Worm (Caenorhabditis elegans) whole organism, L4 larva: Measurements from ENCODE around the gene tdo-2.
A peak's percentile ranks its signal among the peaks of the same experiment; 100 is the strongest.

Experiments
- F37D6.2 ChIP-seq: sonication (generic microtip); optimal IDR thresholded peaks from 2 replicates; lab custom pipeline; 2016; ENCODE audit warnings: mild to moderate bottlenecking, missing genetic modification characterization, missing compliant biosample characterization
- F49E8.2 ChIP-seq: sonication (generic microtip); optimal IDR thresholded peaks from 2 replicates; lab custom pipeline; 2016; ENCODE audit warnings: missing compliant biosample characterization, mild to moderate bottlenecking, missing genetic modification characterization, borderline replicate concordance
- T26A8.4 ChIP-seq: fragments of 200-800 bp; sonication (Bioruptor generic); IDR thresholded peaks from 2 replicates; pipeline ENCODE4 v1.3.6; 2022; ENCODE audit warnings: missing genetic modification characterization, missing compliant biosample characterization
- Y105C5A.15 ChIP-seq: fragments of 200-800 bp; sonication (Bioruptor generic); IDR thresholded peaks from 2 replicates; pipeline ENCODE4 v1.3.6; 2022; ENCODE audit warnings: missing genetic modification characterization, missing compliant biosample characterization
- Y48G9A.11 ChIP-seq: fragments of 200-800 bp; sonication (Bioruptor generic); IDR thresholded peaks from 2 replicates; pipeline ENCODE4 v1.3.6; 2022; ENCODE audit warnings: missing genetic modification reagents, missing genetic modification characterization, missing compliant biosample characterization
- aha-1 ChIP-seq: fragments of 150-350 bp; peaks from one replicate; lab custom pipeline; 2014; ENCODE audit warnings: missing biosample characterization, missing genetic modification characterization
- ama-1 ChIP-seq: fragments of 150-350 bp; optimal IDR thresholded peaks from 2 replicates; lab custom pipeline; 2014; ENCODE audit warnings: inconsistent platforms, mixed read lengths
- ceh-62 ChIP-seq: sonication (generic microtip); optimal IDR thresholded peaks from 2 replicates; lab custom pipeline; 2017; ENCODE audit warnings: missing biosample characterization, missing genetic modification characterization
- ceh-82 ChIP-seq: sonication (generic microtip); optimal IDR thresholded peaks from 2 replicates; lab custom pipeline; 2017; ENCODE audit warnings: missing biosample characterization, missing genetic modification characterization
- daf-16 ChIP-seq, 3 experiments: sonication (generic microtip); optimal IDR thresholded peaks; 2 replicates each; lab custom pipeline; 2016 to 2017; ENCODE audit warnings: missing genetic modification characterization in 3 of 3, missing genetic modification reagents in 3 of 3, mild to moderate bottlenecking in 2 of 3, missing compliant biosample characterization in 2 of 3, missing biosample characterization in 1 of 3, moderate library complexity in 1 of 3
- dmd-6 ChIP-seq: fragments of 200-800 bp; sonication (Bioruptor generic); IDR thresholded peaks from 2 replicates; pipeline ENCODE4 v1.3.6; 2022; ENCODE audit warnings: missing genetic modification reagents, missing genetic modification characterization, missing compliant biosample characterization
- dpl-1 ChIP-seq: fragments of 150-350 bp; optimal IDR thresholded peaks from 2 replicates; lab custom pipeline; 2014; ENCODE audit warnings: missing biosample characterization, missing genetic modification reagents, missing genetic modification characterization
- egl-27 ChIP-seq: sonication (generic microtip); optimal IDR thresholded peaks from 3 replicates; lab custom pipeline; 2017; ENCODE audit warnings: missing biosample characterization, missing genetic modification reagents, missing genetic modification characterization
- hlh-11 ChIP-seq: fragments of 200-800 bp; sonication (Bioruptor generic); optimal IDR thresholded peaks from 2 replicates; lab custom pipeline; 2018; ENCODE audit warnings: mild to moderate bottlenecking, missing genetic modification characterization, missing compliant biosample characterization
- hlh-30 ChIP-seq: sonication (generic microtip); optimal IDR thresholded peaks from 2 replicates; lab custom pipeline; 2017; ENCODE audit warnings: antibody characterized with exemption, mild to moderate bottlenecking, missing genetic modification characterization, missing compliant biosample characterization; ENCODE audit not compliant: insufficient read depth
- hmg-1.1 ChIP-seq: fragments of 200-800 bp; sonication (Bioruptor generic); IDR thresholded peaks from 2 replicates; pipeline ENCODE4 v1.3.6; 2022; ENCODE audit warnings: missing genetic modification reagents, missing genetic modification characterization, missing compliant biosample characterization
- jun-1 ChIP-seq: fragments of 150-350 bp; optimal IDR thresholded peaks from 2 replicates; lab custom pipeline; 2014; ENCODE audit warnings: missing biosample characterization, missing genetic modification reagents, missing genetic modification characterization
- lin-15B ChIP-seq: fragments of 150-350 bp; sonication (generic microtip); optimal IDR thresholded peaks from 3 replicates; lab custom pipeline; 2014; ENCODE audit warnings: missing biosample characterization, missing genetic modification characterization
- lir-3 ChIP-seq: sonication (generic microtip); optimal IDR thresholded peaks from 2 replicates; lab custom pipeline; 2016; ENCODE audit warnings: mild to moderate bottlenecking, missing genetic modification characterization, missing compliant biosample characterization
- lsy-2 ChIP-seq, 2 experiments: fragments of 150-350 bp in 1 of 2; sonication (generic microtip) in 1 of 2; optimal IDR thresholded peaks; 2 replicates each; lab custom pipeline; 2014 to 2017; ENCODE audit warnings: missing biosample characterization in 2 of 2, missing genetic modification characterization in 2 of 2
- madf-5 ChIP-seq, 2 experiments: fragments of 200-800 bp; sonication (Bioruptor generic); IDR thresholded peaks; 2 replicates each; pipeline ENCODE4 v1.3.6; 2022; ENCODE audit warnings: missing compliant biosample characterization in 2 of 2, missing genetic modification characterization in 2 of 2
- madf-9 ChIP-seq: fragments of 200-800 bp; sonication (Bioruptor generic); conservative IDR thresholded peaks from 2 replicates; pipeline ENCODE4 v1.3.6; 2022; ENCODE audit warnings: missing genetic modification reagents, missing genetic modification characterization, missing compliant biosample characterization
- mdl-1 ChIP-seq, 2 experiments: fragments of 150-350 bp in 1 of 2; sonication (generic microtip) in 1 of 2; optimal IDR thresholded peaks; 2 replicates each; lab custom pipeline; 2014 to 2017; ENCODE audit warnings: missing biosample characterization in 2 of 2, missing genetic modification characterization in 2 of 2
- mes-2 ChIP-seq: sonication (generic microtip); optimal IDR thresholded peaks from 2 replicates; lab custom pipeline; 2016; ENCODE audit warnings: missing genotype, mild to moderate bottlenecking, missing genetic modification characterization, missing compliant biosample characterization; ENCODE audit not compliant: poor library complexity, severe bottlenecking
- mxl-2 ChIP-seq: fragments of 200-800 bp; sonication (Bioruptor generic); conservative IDR thresholded peaks from 2 replicates; pipeline ENCODE4 v1.3.6; 2022; ENCODE audit warnings: missing genetic modification reagents, missing genetic modification characterization, missing compliant biosample characterization
- mxl-3 ChIP-seq: fragments of 200-800 bp; sonication (Bioruptor generic); optimal IDR thresholded peaks from 2 replicates; lab custom pipeline; 2018; ENCODE audit warnings: mild to moderate bottlenecking, missing genetic modification characterization, missing compliant biosample characterization
- nhr-102 ChIP-seq: sonication (generic microtip); optimal IDR thresholded peaks from 2 replicates; lab custom pipeline; 2016; ENCODE audit warnings: mild to moderate bottlenecking, missing genetic modification characterization, moderate library complexity, missing compliant biosample characterization
- nhr-111 ChIP-seq: fragments of 200-800 bp; sonication (Bioruptor generic); optimal IDR thresholded peaks from 2 replicates; lab custom pipeline; 2018; ENCODE audit warnings: mild to moderate bottlenecking, missing genetic modification characterization, missing compliant biosample characterization
- nhr-25 ChIP-seq: sonication (generic microtip); optimal IDR thresholded peaks from 2 replicates; lab custom pipeline; 2017; ENCODE audit warnings: missing genetic modification characterization, mild to moderate bottlenecking, missing compliant biosample characterization, antibody characterized with exemption, moderate library complexity, borderline replicate concordance; ENCODE audit not compliant: insufficient read depth
- nhr-28 ChIP-seq: fragments of 150-350 bp; optimal IDR thresholded peaks from 2 replicates; lab custom pipeline; 2014; ENCODE audit warnings: missing biosample characterization, missing genetic modification characterization
- nhr-77 ChIP-seq: fragments of 150-350 bp; optimal IDR thresholded peaks from 2 replicates; lab custom pipeline; 2014; ENCODE audit warnings: missing biosample characterization, missing genetic modification characterization
- pqm-1 ChIP-seq: sonication (generic microtip); optimal IDR thresholded peaks from 2 replicates; lab custom pipeline; 2017; ENCODE audit warnings: missing biosample characterization, missing genetic modification characterization
- rbr-2 ChIP-seq: sonication (generic microtip); optimal IDR thresholded peaks from 2 replicates; lab custom pipeline; 2016; ENCODE audit warnings: missing genotype, missing genetic modification characterization, missing compliant biosample characterization
- saeg-2 ChIP-seq: fragments of 200-800 bp; sonication (Bioruptor generic); IDR thresholded peaks from 2 replicates; pipeline ENCODE4 v1.3.6; 2022; ENCODE audit warnings: missing genetic modification reagents, missing genetic modification characterization, missing compliant biosample characterization
- sdz-12 ChIP-seq: fragments of 200-800 bp; sonication (Bioruptor generic); optimal IDR thresholded peaks from 2 replicates; lab custom pipeline; 2018; ENCODE audit warnings: mild to moderate bottlenecking, missing genetic modification characterization, missing compliant biosample characterization
- snpc-1.2 ChIP-seq: fragments of 200-800 bp; sonication (Bioruptor generic); IDR thresholded peaks from 2 replicates; pipeline ENCODE4 v1.3.6; 2022; ENCODE audit warnings: missing genetic modification reagents, missing genetic modification characterization, missing compliant biosample characterization
- tra-1 ChIP-seq: fragments of 200-800 bp; sonication (Bioruptor generic); IDR thresholded peaks from 2 replicates; pipeline ENCODE4 v1.3.6; 2022; ENCODE audit warnings: missing genetic modification reagents, missing genetic modification characterization, missing compliant biosample characterization
- unc-130 ChIP-seq: sonication (generic microtip); optimal IDR thresholded peaks from 2 replicates; lab custom pipeline; 2016; ENCODE audit warnings: missing genetic modification reagents, missing genetic modification characterization, missing compliant biosample characterization
- unc-39 ChIP-seq: sonication (generic microtip); optimal IDR thresholded peaks from 2 replicates; lab custom pipeline; 2017; ENCODE audit warnings: missing biosample characterization, missing genetic modification characterization
- unc-62 ChIP-seq, 3 experiments: fragments of 150-350 bp in 1 of 3; sonication (generic microtip); optimal IDR thresholded peaks in 2 of 3; peaks in 1 of 3; 1 replicate in 1 of 3; 2 replicates in 2 of 3; lab custom pipeline; 2014 to 2017; ENCODE audit warnings: missing biosample characterization in 3 of 3, missing genetic modification characterization in 3 of 3, missing genetic modification reagents in 3 of 3, missing genotype in 1 of 3
- zag-1 ChIP-seq: fragments of 150-350 bp; optimal IDR thresholded peaks from 2 replicates; lab custom pipeline; 2014; ENCODE audit warnings: missing biosample characterization, missing genetic modification characterization

Gene tdo-2

DNA sequence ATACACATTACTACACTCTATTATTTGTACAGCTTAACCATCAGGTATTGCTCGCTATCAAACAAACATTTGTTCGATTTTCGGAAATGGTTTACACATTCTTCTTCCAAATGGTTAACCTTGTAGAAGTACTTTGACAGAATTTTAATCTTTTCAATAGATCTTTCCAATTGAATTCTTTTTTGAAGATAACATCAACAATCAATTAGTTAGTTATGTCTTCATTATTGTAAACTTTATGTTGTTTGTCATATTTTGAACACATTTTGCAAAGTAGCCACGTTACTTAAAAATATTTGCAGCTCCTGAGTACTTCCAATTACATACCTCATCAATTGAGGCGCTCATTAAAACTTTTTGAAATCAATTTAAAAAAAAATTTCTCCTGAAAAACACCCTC, 45.6 kb upstream of the tdo-2 start:
- no peak for TF ChIP-seq ama-1
- TF ChIP-seq unc-62 (GFP tag; optimal IDR thresholded peaks at IDR 0.05 in 1 of 2; lab: Kevin White, UChicago), result peak in 1 of 2 experiments; percentile 10
- no peak for TF ChIP-seq unc-62 (tag; optimal IDR thresholded peaks at IDR 0.05; lab: Kevin White, UChicago)

DNA sequence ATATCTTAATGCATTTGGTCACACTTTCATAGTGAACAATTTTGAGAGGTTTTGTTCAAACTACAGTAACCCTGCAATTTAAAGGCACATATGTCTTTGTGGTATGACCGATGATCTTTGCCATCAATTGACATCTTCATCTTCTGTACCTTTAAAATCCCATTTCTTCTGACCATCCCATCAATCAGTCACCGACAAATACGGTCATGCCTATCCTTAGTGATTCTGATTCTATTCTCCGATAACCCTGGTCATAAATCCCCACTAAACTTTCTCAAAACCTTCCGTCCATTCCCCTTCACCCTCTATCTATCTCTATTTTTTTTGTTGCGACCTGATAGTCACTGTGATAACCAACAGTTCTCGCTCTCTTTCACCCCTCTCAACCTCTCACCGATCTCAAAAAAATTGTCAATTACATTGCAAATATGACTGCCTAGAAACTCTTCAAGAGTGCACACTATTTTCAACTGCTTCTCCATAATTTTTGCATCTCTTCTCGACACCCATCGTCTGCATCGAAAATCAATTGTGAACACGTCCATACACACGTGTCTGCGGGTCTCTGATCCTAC, 44.4 kb upstream of the tdo-2 start:
- no peak for TF ChIP-seq jun-1 (tag; lab: Kevin White, UChicago)
- no peak for TF ChIP-seq tra-1
- peak; percentile 41; the same call in 1 of the 2 replicates for TF ChIP-seq dmd-6 (GFP tag; lab: Robert Waterston, UW)
- TF ChIP-seq hlh-30 (tag; lab: Kevin White, UChicago), result peak; percentile 7
- peak; percentile 76 for TF ChIP-seq mxl-3 (GFP tag; lab: Kevin White, UChicago)
- TF ChIP-seq nhr-28 (tag; lab: Kevin White, UChicago), result peak; percentile 40
- peak; percentile 48 for TF ChIP-seq hlh-11
- TF ChIP-seq pqm-1 (tag; lab: Kevin White, UChicago), result peak; percentile 70
- TF ChIP-seq snpc-1.2 (GFP tag; lab: Robert Waterston, UW), result no peak
- peak in 1 of 2 experiments; percentile 63 for TF ChIP-seq unc-62 (GFP tag; optimal IDR thresholded peaks at IDR 0.05 in 1 of 2; lab: Kevin White, UChicago)
- TF ChIP-seq unc-62 (tag; optimal IDR thresholded peaks at IDR 0.05; lab: Kevin White, UChicago), result no peak

DNA sequence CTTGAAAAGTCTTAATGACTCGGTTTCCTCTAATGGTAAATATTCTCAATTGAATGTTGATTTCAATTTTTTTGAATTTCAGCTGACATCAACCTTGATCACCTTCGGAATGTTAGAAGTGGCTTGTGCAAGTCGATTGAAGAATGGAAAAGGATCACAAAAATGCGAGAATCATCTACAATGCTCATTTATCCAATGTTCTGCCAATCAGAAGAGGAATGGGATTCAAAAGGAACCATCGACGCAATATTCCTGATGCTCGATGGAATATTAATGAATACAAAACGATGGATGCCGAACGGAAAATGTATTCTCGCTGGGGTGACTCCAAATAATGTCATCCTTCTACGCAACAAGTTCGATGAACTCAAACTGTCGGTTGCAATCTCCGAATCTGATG, 41.8 kb upstream of the tdo-2 start:
- TF ChIP-seq aha-1 (tag; lab: Kevin White, UChicago) (peak; percentile 96), T26A8.4 (GFP tag; lab: Robert Waterston, UW) (no peak), saeg-2 (GFP tag; lab: Robert Waterston, UW) (no peak)

DNA sequence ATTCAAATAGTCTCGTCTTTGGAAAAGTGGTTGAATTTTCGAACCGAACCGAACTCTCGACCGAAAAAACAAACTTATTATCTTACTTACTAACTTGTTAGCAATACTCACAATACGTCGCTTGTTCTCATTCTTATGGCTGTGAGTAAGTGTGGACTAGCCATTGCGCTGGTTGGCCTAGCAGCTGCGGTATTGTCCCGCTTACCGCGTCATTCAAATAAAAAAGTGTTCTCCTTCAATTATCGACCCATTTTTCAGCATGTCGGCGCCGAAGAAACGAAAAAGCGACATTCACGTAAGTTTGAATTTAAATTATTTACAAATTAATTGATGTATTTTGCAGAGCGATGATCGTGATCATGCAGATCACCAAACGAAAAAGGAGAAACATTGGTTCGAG, 39.3 kb upstream of the tdo-2 start:
- TF ChIP-seq ama-1 (no peak), lin-15B (no peak), nhr-102 (tag; lab: Kevin White, UChicago) (no peak), Y105C5A.15 (no peak), mes-2 (tag; lab: Kevin White, UChicago) (peak; percentile 73), F37D6.2 (tag; lab: Kevin White, UChicago) (no peak), hmg-1.1 (GFP tag; lab: Robert Waterston, UW) (no peak), dpl-1 (GFP tag; lab: Kevin White, UChicago) (peak; percentile 2), ceh-82 (tag; lab: Kevin White, UChicago) (no peak), lir-3 (tag; lab: Kevin White, UChicago) (no peak), nhr-77 (no peak), Y48G9A.11 (no peak), daf-16 (GFP tag; optimal IDR thresholded peaks at IDR 0.05; lab: Kevin White, UChicago) (no peak), daf-16 (tag; optimal IDR thresholded peaks at IDR 0.05; lab: Kevin White, UChicago) (no peak)

DNA sequence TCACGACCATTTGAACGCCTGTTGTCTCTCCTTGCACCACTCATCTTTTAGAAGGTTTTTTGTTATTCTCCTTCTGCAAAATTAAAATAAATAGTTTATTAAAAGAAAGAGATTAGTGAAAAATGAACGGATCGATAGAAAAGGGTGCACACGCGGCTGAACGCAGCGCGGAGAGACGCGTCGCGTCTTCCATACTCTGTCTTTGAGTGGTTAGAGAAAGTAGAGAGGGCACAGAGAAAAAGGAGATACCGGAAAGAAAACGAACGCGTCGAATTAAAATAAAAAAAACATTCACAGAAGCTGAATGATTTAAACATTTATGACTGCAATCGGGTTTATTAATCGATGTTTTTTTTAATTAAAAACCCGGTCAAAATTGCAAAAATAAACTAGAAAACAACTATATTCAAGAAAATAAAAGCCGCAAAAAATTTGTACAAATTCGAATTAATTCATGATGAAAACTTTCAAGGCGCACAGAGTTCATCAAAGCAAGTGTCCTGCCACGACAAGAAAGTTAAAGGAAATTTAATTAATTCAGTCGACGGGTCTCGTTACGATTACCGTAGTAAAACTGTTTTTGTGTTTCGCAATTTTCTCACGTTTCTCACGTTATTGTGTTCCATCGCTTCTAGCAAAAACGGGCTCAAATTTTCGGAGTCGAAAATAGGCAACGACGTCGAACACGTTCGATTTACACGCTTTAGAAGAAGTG, 38.6 kb upstream of the tdo-2 start, which contains the start of the genes nono-1 and nop-1:
nono-1 (minus strand) TSS at position 75 of the 715 bp plus-strand sequence.
nop-1 (plus strand) TSS at position 551 of the 715 bp plus-strand sequence.
- TF ChIP-seq mdl-1 (tag; optimal IDR thresholded peaks at IDR 0.05; lab: Kevin White, UChicago), result peak in 1 of 2 experiments; percentile 53
- peak; percentile 42 for TF ChIP-seq hlh-30 (tag; lab: Kevin White, UChicago)
- no peak for TF ChIP-seq F49E8.2 (tag; lab: Kevin White, UChicago)
- TF ChIP-seq mes-2 (tag; lab: Kevin White, UChicago), result peak; percentile 43
- no peak for TF ChIP-seq madf-9 (GFP tag; lab: Robert Waterston, UW)
- TF ChIP-seq zag-1 (tag; lab: Kevin White, UChicago), result no peak
- TF ChIP-seq ceh-62 (tag; lab: Kevin White, UChicago), result no peak
- TF ChIP-seq unc-130 (GFP tag; lab: Kevin White, UChicago), result no peak
- no peak for TF ChIP-seq unc-39 (tag; lab: Kevin White, UChicago)
- TF ChIP-seq nhr-25 (tag; lab: Kevin White, UChicago), result no peak
- TF ChIP-seq aha-1 (tag; lab: Kevin White, UChicago), result peak; percentile 58
- no peak for TF ChIP-seq nhr-111
- TF ChIP-seq lsy-2 (tag; optimal IDR thresholded peaks at IDR 0.05; lab: Kevin White, UChicago), result peak in 1 of 2 experiments; percentile 17
- no peak for TF ChIP-seq mxl-2 (GFP tag; lab: Robert Waterston, UW)
- no peak for TF ChIP-seq madf-5 (GFP tag; IDR thresholded peaks at IDR 0.05; lab: Robert Waterston, UW)
- no peak for TF ChIP-seq lin-15B
- TF ChIP-seq sdz-12 (GFP tag; lab: Kevin White, UChicago), result no peak
- TF ChIP-seq hlh-11, result peak; percentile 5
- no peak for TF ChIP-seq rbr-2 (tag; lab: Kevin White, UChicago)
- no peak for TF ChIP-seq egl-27 (tag; lab: Kevin White, UChicago)
